Worm (Caenorhabditis elegans): ENCODE data around the gene hsd-2.

DNA sequence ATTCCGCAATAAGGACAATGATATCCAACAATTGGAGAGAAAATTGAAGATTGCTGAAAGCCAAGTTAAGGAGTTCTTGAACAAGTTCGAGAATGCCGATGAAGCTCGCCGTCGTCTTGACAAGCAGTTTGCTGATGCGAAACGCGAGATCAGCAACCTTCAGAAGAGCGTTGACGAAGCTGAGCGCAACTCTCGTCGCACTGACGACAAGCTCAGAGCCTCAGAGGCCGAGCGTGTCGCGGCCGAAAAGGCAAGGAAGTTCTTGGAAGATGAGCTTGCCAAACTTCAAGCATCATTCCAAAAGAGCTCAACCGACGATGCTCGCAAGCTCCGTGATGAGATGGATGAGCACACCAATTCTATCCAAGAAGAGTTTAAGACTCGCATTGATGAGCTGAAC, 18.7 kb upstream of the hsd-2 start:
- TF ChIP-seq blmp-1 (tag; optimal IDR thresholded peaks at IDR 0.05; ENCODE audit: insufficient read depth) (no peak), zag-1 (tag; optimal IDR thresholded peaks at IDR 0.05) (no peak), C34F6.9 (tag; optimal IDR thresholded peaks at IDR 0.05) (no peak)
